Fruit fly (Drosophila melanogaster) whole organism, prepupa: ENCODE measurements around the gene aph-1.

ENCODE experiments used
- Blimp-1 ChIP-seq: fragments of 200-800 bp; sonication (Bioruptor generic); optimal IDR thresholded peaks from 3 replicates; lab custom pipeline; 2017; ENCODE audit warnings: missing biosample characterization, missing genetic modification characterization, mild to moderate bottlenecking, moderate library complexity, missing genetic modification reagents
- CG10631 ChIP-seq: fragments of 200-800 bp; sonication (Bioruptor generic); optimal IDR thresholded peaks from 2 replicates; lab custom pipeline; 2016; ENCODE audit warnings: missing biosample characterization, missing genetic modification characterization
- CG11902 ChIP-seq: fragments of 200-800 bp; sonication (Bioruptor generic); optimal IDR thresholded peaks from 3 replicates; lab custom pipeline; 2016; ENCODE audit warnings: missing biosample characterization, missing genetic modification characterization
- CG15336 ChIP-seq: fragments of 200-800 bp; sonication (Bioruptor generic); IDR thresholded peaks from 2 replicates; pipeline ENCODE4 v1.3.6; 2022; ENCODE audit warnings: missing biosample characterization, missing genetic modification characterization
- CG1621 ChIP-seq: fragments of 200-800 bp; sonication (Bioruptor generic); optimal IDR thresholded peaks from 3 replicates; lab custom pipeline; 2018; ENCODE audit warnings: missing biosample characterization, mild to moderate bottlenecking, missing genetic modification characterization
- CG3032 ChIP-seq: fragments of 200-800 bp; optimal IDR thresholded peaks from 2 replicates; lab custom pipeline; 2019; ENCODE audit warnings: missing biosample characterization, mild to moderate bottlenecking, missing genetic modification characterization, moderate library complexity
- CG32006 ChIP-seq: fragments of 200-800 bp; sonication (Bioruptor generic); optimal IDR thresholded peaks from 3 replicates; lab custom pipeline; 2017; ENCODE audit warnings: missing biosample characterization, mild to moderate bottlenecking, missing genetic modification characterization
- CG34406 ChIP-seq: fragments of 200-800 bp; sonication (Bioruptor generic); optimal IDR thresholded peaks from 3 replicates; lab custom pipeline; 2016; ENCODE audit warnings: missing biosample characterization, missing genetic modification characterization
- CG3919 ChIP-seq: fragments of 200-800 bp; sonication (Bioruptor generic); optimal IDR thresholded peaks from 3 replicates; lab custom pipeline; 2016; ENCODE audit warnings: missing biosample characterization, missing genetic modification characterization
- CG4318 ChIP-seq: fragments of 200-800 bp; sonication (Bioruptor generic); optimal IDR thresholded peaks from 3 replicates; lab custom pipeline; 2017; ENCODE audit warnings: missing biosample characterization, mild to moderate bottlenecking, missing genetic modification characterization
- CG6163 ChIP-seq: fragments of 200-800 bp; sonication (Bioruptor generic); IDR thresholded peaks from 3 replicates; pipeline ENCODE4 v1.3.6; 2022; ENCODE audit warnings: missing biosample characterization, missing genetic modification characterization
- CG6276 ChIP-seq: fragments of 200-800 bp; sonication (Bioruptor generic); optimal IDR thresholded peaks from 2 replicates; lab custom pipeline; 2017; ENCODE audit warnings: missing biosample characterization, mild to moderate bottlenecking, missing genetic modification characterization
- CG6792 ChIP-seq: fragments of 200-800 bp; sonication (Bioruptor generic); optimal IDR thresholded peaks from 3 replicates; lab custom pipeline; 2016; ENCODE audit warnings: missing biosample characterization, missing genetic modification characterization
- CG6854 ChIP-seq: fragments of 200-800 bp; sonication (Bioruptor generic); optimal IDR thresholded peaks from 2 replicates; lab custom pipeline; 2017; ENCODE audit warnings: missing biosample characterization, mild to moderate bottlenecking, missing genetic modification characterization
- CG8119 ChIP-seq: fragments of 200-800 bp; sonication (Bioruptor generic); IDR thresholded peaks from 3 replicates; pipeline ENCODE4 v1.3.6; 2022; ENCODE audit warnings: missing biosample characterization, missing genetic modification characterization
- CG8632 ChIP-seq: fragments of 200-800 bp; sonication (Bioruptor generic); optimal IDR thresholded peaks from 3 replicates; lab custom pipeline; 2016; ENCODE audit warnings: missing biosample characterization, missing genetic modification characterization
- CG9139 ChIP-seq: fragments of 200-800 bp; sonication (Bioruptor generic); optimal IDR thresholded peaks from 3 replicates; lab custom pipeline; 2017; ENCODE audit warnings: missing biosample characterization, mild to moderate bottlenecking, missing genetic modification characterization
- Eip75B ChIP-seq: fragments of 200-800 bp; sonication (Bioruptor generic); optimal IDR thresholded peaks from 3 replicates; lab custom pipeline; 2016; ENCODE audit warnings: missing biosample characterization, missing genetic modification characterization
- Eip78C ChIP-seq: fragments of 200-800 bp; sonication (Bioruptor generic); peaks from one replicate; lab custom pipeline; 2016; ENCODE audit warnings: missing biosample characterization, missing genetic modification characterization
- Eip93F ChIP-seq: fragments of 200-800 bp; sonication (Bioruptor generic); optimal IDR thresholded peaks from 2 replicates; lab custom pipeline; 2016; ENCODE audit warnings: missing biosample characterization, mild to moderate bottlenecking, missing genetic modification characterization
- Ets96B ChIP-seq: fragments of 200-800 bp; optimal IDR thresholded peaks from 2 replicates; lab custom pipeline; 2019; ENCODE audit warnings: missing biosample characterization, mild to moderate bottlenecking, missing genetic modification characterization, moderate library complexity
- Gug ChIP-seq: fragments of 200-800 bp; sonication (Bioruptor generic); IDR thresholded peaks from 2 replicates; pipeline ENCODE4 v1.3.6; 2022; ENCODE audit warnings: missing biosample characterization, missing genetic modification characterization
- Hr39 ChIP-seq: fragments of 200-800 bp; sonication (Bioruptor generic); optimal IDR thresholded peaks from 2 replicates; lab custom pipeline; 2016; ENCODE audit warnings: missing biosample characterization, missing genetic modification characterization
- Lpt ChIP-seq: fragments of 200-800 bp; sonication (Bioruptor generic); optimal IDR thresholded peaks from 3 replicates; lab custom pipeline; 2016; ENCODE audit warnings: missing biosample characterization, missing genetic modification characterization
- Sox102F ChIP-seq: fragments of 200-800 bp; sonication (Bioruptor generic); optimal IDR thresholded peaks from 2 replicates; lab custom pipeline; 2016; ENCODE audit warnings: missing biosample characterization, mild to moderate bottlenecking, missing genetic modification characterization
- Sox14 ChIP-seq: fragments of 200-800 bp; sonication (Bioruptor generic); optimal IDR thresholded peaks from 3 replicates; lab custom pipeline; 2016; ENCODE audit warnings: missing biosample characterization, missing genetic modification characterization
- Sox15 ChIP-seq: fragments of 200-800 bp; sonication (Bioruptor generic); optimal IDR thresholded peaks from 3 replicates; lab custom pipeline; 2016; ENCODE audit warnings: missing biosample characterization, missing genetic modification characterization
- acj6 ChIP-seq: fragments of 200-800 bp; sonication (Bioruptor generic); optimal IDR thresholded peaks from 3 replicates; lab custom pipeline; 2016; ENCODE audit warnings: missing biosample characterization, missing genetic modification characterization
- dac ChIP-seq: fragments of 200-800 bp; sonication (Bioruptor generic); optimal IDR thresholded peaks from 2 replicates; lab custom pipeline; 2017; ENCODE audit warnings: missing biosample characterization, mild to moderate bottlenecking, missing genetic modification characterization
- dsx ChIP-seq: fragments of 200-800 bp; optimal IDR thresholded peaks from 3 replicates; lab custom pipeline; 2019; ENCODE audit warnings: missing biosample characterization, mild to moderate bottlenecking, missing genetic modification characterization, moderate library complexity; ENCODE audit not compliant: poor library complexity, severe bottlenecking
- eg ChIP-seq: fragments of 200-800 bp; sonication (Bioruptor generic); IDR thresholded peaks from 3 replicates; pipeline ENCODE4 v1.3.6; 2022; ENCODE audit warnings: missing biosample characterization, missing genetic modification characterization
- esn ChIP-seq: fragments of 200-800 bp; sonication (Bioruptor generic); optimal IDR thresholded peaks from 2 replicates; lab custom pipeline; 2016; ENCODE audit warnings: missing biosample characterization, mild to moderate bottlenecking, missing genetic modification characterization, moderate library complexity
- fd59A ChIP-seq: fragments of 200-800 bp; sonication (Bioruptor generic); optimal IDR thresholded peaks from 2 replicates; lab custom pipeline; 2017; ENCODE audit warnings: missing biosample characterization, mild to moderate bottlenecking, missing genetic modification characterization, missing genetic modification reagents
- fkh ChIP-seq: fragments of 200-800 bp; sonication (Bioruptor generic); optimal IDR thresholded peaks from 3 replicates; lab custom pipeline; 2017; ENCODE audit warnings: missing biosample characterization, mild to moderate bottlenecking, missing genetic modification characterization, moderate library complexity
- lz ChIP-seq: fragments of 200-800 bp; sonication (Bioruptor generic); optimal IDR thresholded peaks from 3 replicates; lab custom pipeline; 2016; ENCODE audit warnings: missing biosample characterization, missing genetic modification characterization
- salr ChIP-seq, 2 experiments: fragments of 200-800 bp; sonication (Bioruptor generic); optimal IDR thresholded peaks; 3 replicates each; lab custom pipeline; 2016 to 2018; ENCODE audit warnings: missing biosample characterization in 2 of 2, missing genetic modification characterization in 2 of 2, mild to moderate bottlenecking in 1 of 2
- ss ChIP-seq, 2 experiments: fragments of 200-800 bp; sonication (Bioruptor generic); optimal IDR thresholded peaks; 2 replicates in 1 of 2; 3 replicates in 1 of 2; lab custom pipeline; 2017 to 2018; ENCODE audit warnings: mild to moderate bottlenecking in 2 of 2, missing biosample characterization in 2 of 2, missing genetic modification characterization in 2 of 2, moderate library complexity in 1 of 2
- svp ChIP-seq: fragments of 200-800 bp; sonication (Bioruptor generic); peaks from one replicate; lab custom pipeline; 2016; ENCODE audit warnings: missing biosample characterization, missing genetic modification characterization
- topi ChIP-seq: fragments of 200-800 bp; sonication (Bioruptor generic); optimal IDR thresholded peaks from 3 replicates; lab custom pipeline; 2016; ENCODE audit warnings: missing biosample characterization, missing genetic modification characterization

aph-1 gene

DNA sequence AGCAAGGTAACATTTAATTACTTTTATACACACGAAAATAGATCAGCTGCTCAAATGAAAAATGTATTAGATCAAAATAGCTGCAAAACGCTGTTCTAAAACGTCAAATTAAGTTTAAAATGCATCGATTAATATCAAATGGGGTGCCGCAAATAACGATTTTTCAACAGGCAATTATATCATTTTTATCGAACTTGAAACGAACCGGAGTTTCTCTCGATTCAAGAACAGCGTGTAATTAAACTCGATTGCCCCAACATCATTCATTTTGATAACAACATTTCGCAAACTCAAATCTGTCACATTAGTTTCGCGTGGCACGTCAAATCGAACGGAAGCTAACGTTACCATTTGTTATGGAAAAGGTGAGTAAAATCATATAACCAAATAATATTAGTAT lies 40.7 kb upstream of the aph-1 start, which contains the start of gene CG31689:
Gene CG31689 (plus strand): TSS at position 301 of the 400 bp plus-strand sequence.
- no peak for TF ChIP-seq CG11902 (GFP tag; lab: Kevin White, UChicago)
- TF ChIP-seq Sox102F (GFP tag; lab: Kevin White, UChicago), result no peak
- no peak for TF ChIP-seq ss (GFP tag; optimal IDR thresholded peaks at IDR 0.05; lab: Kevin White, UChicago)
- no peak for TF ChIP-seq CG10631 (GFP tag; lab: Kevin White, UChicago)
- TF ChIP-seq CG8119 (GFP tag; lab: Robert Waterston, UW), result no peak
- no peak for TF ChIP-seq CG6792 (GFP tag; lab: Kevin White, UChicago)
- TF ChIP-seq Sox14 (GFP tag; lab: Kevin White, UChicago), result no peak
- TF ChIP-seq topi (GFP tag; lab: Kevin White, UChicago), result no peak
- no peak for TF ChIP-seq Blimp-1 (GFP tag; lab: Kevin White, UChicago)
- no peak for TF ChIP-seq Lpt (GFP tag; lab: Kevin White, UChicago)
- no peak for TF ChIP-seq CG1621
- TF ChIP-seq CG34406 (GFP tag; lab: Kevin White, UChicago), result no peak
- no peak for TF ChIP-seq Gug
- TF ChIP-seq fd59A, result no peak
- TF ChIP-seq lz (GFP tag; lab: Kevin White, UChicago), result no peak
- TF ChIP-seq CG6276 (GFP tag; lab: Kevin White, UChicago), result no peak
- TF ChIP-seq CG3032 (tag; lab: Kevin White, UChicago), result no peak

DNA sequence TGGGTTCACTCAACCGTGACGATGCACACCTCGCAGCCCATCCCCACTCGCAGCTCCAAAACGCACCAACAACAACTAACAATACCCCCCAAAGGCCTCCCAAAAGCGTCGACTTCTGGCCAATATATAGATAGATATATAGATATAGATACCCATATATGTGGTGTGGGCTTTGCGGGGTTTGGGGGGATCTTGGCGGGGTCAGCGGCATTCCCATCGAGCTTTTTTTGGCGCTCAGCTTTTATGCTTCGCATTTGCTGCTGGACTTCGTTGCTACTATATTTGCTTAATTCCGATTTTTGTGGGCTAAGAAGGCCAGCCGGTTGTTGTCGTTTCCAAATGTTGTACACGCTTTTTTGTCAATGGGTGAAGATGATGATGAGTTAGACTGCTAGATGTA lies 38.7 kb upstream of the aph-1 start:
- TF ChIP-seq Sox15 (GFP tag; lab: Kevin White, UChicago) (no peak), Eip78C (peak; percentile 14), salr (GFP tag; optimal IDR thresholded peaks at IDR 0.05; lab: Kevin White, UChicago) (no peak), acj6 (GFP tag; lab: Kevin White, UChicago) (no peak)

DNA sequence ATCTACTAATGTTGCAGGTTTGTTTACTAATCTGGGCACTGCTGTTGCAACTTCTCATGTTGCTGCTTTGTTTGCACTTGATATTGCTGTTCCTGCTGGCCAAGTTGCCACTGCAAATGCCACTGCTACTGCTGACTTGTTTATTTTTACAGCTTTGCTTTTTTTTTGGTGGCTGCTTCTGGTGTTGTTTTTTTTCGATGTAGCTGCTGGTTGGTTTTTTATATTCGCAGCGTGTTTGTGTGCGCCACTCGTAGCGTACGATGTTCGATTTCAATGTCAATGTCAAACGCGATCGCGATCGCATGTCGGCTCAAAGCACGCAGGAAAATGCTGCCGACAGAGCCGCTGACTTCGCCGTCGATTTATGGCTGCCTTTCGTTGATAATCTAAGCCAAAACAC lies 38.2 kb upstream of the aph-1 start:
- TF ChIP-seq Hr39 (GFP tag; lab: Kevin White, UChicago) (no peak), CG8632 (GFP tag; lab: Kevin White, UChicago) (no peak), CG3919 (GFP tag; lab: Kevin White, UChicago) (no peak), CG6163 (peak; percentile 64; the same call in 2 of the 3 replicates), CG9139 (GFP tag; lab: Kevin White, UChicago) (peak; percentile 17), eg (peak; percentile 46; the same call in 1 of the 3 replicates), Sox15 (GFP tag; lab: Kevin White, UChicago) (no peak), CG15336 (GFP tag; lab: Robert Waterston, UW) (no peak), esn (GFP tag; lab: Kevin White, UChicago) (no peak), CG4318 (GFP tag; lab: Kevin White, UChicago) (no peak), CG32006 (GFP tag; lab: Kevin White, UChicago) (no peak), Ets96B (tag; lab: Kevin White, UChicago) (no peak), ss (GFP tag; optimal IDR thresholded peaks at IDR 0.05; lab: Kevin White, UChicago) (peak; percentile 46 to 71), Eip78C (peak; percentile 21), fkh (GFP tag; lab: Kevin White, UChicago) (no peak), CG8119 (GFP tag; lab: Robert Waterston, UW) (peak; percentile 39; the same call in 1 of the 3 replicates), Eip93F (GFP tag; lab: Kevin White, UChicago) (no peak), CG10631 (GFP tag; lab: Kevin White, UChicago) (no peak), Sox102F (GFP tag; lab: Kevin White, UChicago) (no peak), dac (GFP tag; lab: Kevin White, UChicago) (no peak), svp (GFP tag; lab: Kevin White, UChicago) (no peak), CG6854 (no peak), salr (GFP tag; optimal IDR thresholded peaks at IDR 0.05; lab: Kevin White, UChicago) (no peak), Eip75B (GFP tag; lab: Kevin White, UChicago) (no peak), dsx (GFP tag; lab: Kevin White, UChicago) (no peak)
